Worm (Caenorhabditis elegans) whole organism, L4/young adult: ENCODE results near the gene T15B7.1.
A peak's percentile ranks its signal among the peaks of the same experiment; 100 is the strongest.

ENCODE experiments used
- W03F9.2 ChIP-seq: fragments of 150-350 bp; optimal IDR thresholded peaks from 2 replicates; lab custom pipeline; 2014; ENCODE audit warnings: missing biosample characterization, missing genetic modification characterization
- dao-5 ChIP-seq: sonication (generic microtip); optimal IDR thresholded peaks from 2 replicates; lab custom pipeline; 2016; ENCODE audit warnings: missing genotype, missing genetic modification characterization, moderate library complexity, missing compliant biosample characterization
- him-1 ChIP-seq: sonication (generic microtip); optimal IDR thresholded peaks from 2 replicates; lab custom pipeline; 2016; ENCODE audit warnings: missing genotype, missing genetic modification reagents, missing genetic modification characterization, missing compliant biosample characterization

The T15B7.1 gene

ce11 chrV:6874735-6875134 is 32.2 kb downstream of the T15B7.1 start:
- TF ChIP-seq dao-5 (tag; lab: Kevin White, UChicago) (no peak), him-1 (tag; lab: Kevin White, UChicago) (no peak), W03F9.2 (tag; lab: Kevin White, UChicago) (no peak)

DNA sequence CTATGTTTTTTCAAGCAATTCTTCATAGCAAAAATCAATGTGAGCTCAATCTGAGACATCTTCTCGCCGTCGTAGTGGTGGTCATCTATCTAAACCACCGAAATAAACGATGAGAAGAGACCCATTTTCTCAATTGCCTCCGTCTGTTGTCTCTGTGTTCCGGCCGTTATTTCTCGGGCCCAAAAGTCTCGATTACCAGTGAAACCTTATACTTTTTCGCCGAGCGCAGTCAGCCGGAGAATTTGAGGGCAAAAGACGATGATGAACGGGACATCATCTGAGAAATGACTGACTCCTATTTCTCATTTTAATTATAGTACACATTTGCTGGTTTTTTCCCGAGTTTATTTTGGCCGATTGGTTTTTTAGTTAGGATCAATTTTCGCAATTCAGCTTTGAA is 33.3 kb downstream of the T15B7.1 start:
- TF ChIP-seq dao-5 (tag; lab: Kevin White, UChicago) = no peak

- TF ChIP-seq dao-5 (tag; lab: Kevin White, UChicago) = no peak
- no peak for TF ChIP-seq W03F9.2 (tag; lab: Kevin White, UChicago)
- no peak for TF ChIP-seq him-1 (tag; lab: Kevin White, UChicago)
Measured at ce11 chrV:6876763-6877515, 34.4 kb downstream of the T15B7.1 start.

ce11 chrV:6878559-6878958 is 36.0 kb downstream of the T15B7.1 start:
- TF ChIP-seq dao-5 (tag; lab: Kevin White, UChicago) (no peak), W03F9.2 (tag; lab: Kevin White, UChicago) (no peak), him-1 (tag; lab: Kevin White, UChicago) (no peak)

DNA sequence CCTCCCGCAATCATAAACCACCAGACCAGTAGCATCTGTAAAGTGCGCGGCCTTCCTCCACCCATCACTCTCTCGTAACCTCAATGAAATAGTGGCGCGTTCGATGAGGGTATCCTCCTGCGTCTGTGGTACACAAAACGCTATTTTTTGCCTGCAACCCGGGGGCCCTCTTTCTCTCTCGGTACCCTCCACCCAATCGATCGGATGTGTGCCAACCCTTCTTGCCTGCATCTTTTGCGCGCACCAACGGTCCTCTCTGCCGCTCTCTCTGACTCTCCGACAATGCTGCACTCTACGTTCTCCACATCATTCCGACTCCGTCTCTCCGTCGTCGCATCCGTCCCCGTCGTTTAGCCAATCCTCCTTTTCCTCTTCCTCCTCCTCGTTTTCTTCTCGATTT is 37.0 kb downstream of the T15B7.1 start:
- TF ChIP-seq W03F9.2 (tag; lab: Kevin White, UChicago) (no peak), him-1 (tag; lab: Kevin White, UChicago) (peak; percentile 70)

ce11 chrV:6880623-6881022 is 38.1 kb downstream of the T15B7.1 start:
- TF ChIP-seq him-1 (tag; lab: Kevin White, UChicago) (peak; percentile 44), W03F9.2 (tag; lab: Kevin White, UChicago) (no peak)

DNA sequence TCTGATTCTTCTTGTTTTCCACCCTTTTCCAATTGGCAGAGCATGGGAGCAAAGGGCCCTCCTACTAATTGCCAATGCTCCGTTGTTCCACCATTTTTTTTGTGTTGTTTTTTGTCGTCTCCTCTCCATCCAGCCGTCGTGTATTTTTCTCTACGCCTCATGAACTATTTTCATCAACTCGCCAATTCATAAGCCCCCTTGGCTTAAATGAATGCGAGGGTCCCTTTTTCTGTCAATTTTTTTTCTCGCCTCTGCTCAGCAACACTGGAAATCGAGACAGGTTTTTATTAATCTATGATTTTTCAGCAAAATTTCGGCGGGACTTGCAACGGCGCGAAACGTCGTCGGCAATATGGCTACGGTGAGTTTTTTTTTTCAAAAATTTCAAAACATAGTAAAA is 38.5 kb downstream of the T15B7.1 start, which contains the start of gene unc-70:
unc-70 (plus strand) TSS at position 301 of the 400 bp plus-strand sequence.
- TF ChIP-seq him-1 (tag; lab: Kevin White, UChicago) = peak; percentile 4
- TF ChIP-seq dao-5 (tag; lab: Kevin White, UChicago) = no peak

DNA sequence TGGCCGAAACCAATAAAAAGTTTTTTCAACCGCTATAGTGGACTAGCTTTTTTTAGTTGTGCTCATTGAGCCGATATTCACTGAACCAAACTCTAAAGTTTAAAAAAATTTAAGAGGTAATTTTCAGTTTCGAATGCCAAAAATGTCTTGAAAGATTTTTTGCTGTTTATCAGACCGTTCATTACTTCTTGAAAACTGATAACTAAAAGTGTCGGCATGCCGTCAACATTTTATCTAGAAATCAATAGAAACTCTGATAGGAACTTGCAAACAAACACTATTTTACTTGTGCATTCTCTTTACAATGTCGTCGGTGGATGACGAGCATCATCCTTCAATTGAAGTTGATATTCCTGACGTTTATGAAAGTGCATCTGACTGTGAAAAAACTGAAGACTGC is 39.2 kb downstream of the T15B7.1 start:
- no peak for TF ChIP-seq W03F9.2 (tag; lab: Kevin White, UChicago)
- TF ChIP-seq dao-5 (tag; lab: Kevin White, UChicago) = no peak
- TF ChIP-seq him-1 (tag; lab: Kevin White, UChicago) = no peak

- TF ChIP-seq W03F9.2 (tag; lab: Kevin White, UChicago) (no peak), dao-5 (tag; lab: Kevin White, UChicago) (no peak), him-1 (tag; lab: Kevin White, UChicago) (no peak)
Measured at ce11 chrV:6882452-6882939, 40.0 kb downstream of the T15B7.1 start.

- TF ChIP-seq dao-5 (tag; lab: Kevin White, UChicago) (no peak), him-1 (tag; lab: Kevin White, UChicago) (no peak), W03F9.2 (tag; lab: Kevin White, UChicago) (no peak)
Measured at ce11 chrV:6885070-6885469, 42.5 kb downstream of the T15B7.1 start.

- TF ChIP-seq him-1 (tag; lab: Kevin White, UChicago) = peak; percentile 84
- no peak for TF ChIP-seq W03F9.2 (tag; lab: Kevin White, UChicago)
- TF ChIP-seq dao-5 (tag; lab: Kevin White, UChicago) = peak; percentile 86
Measured at ce11 chrV:6888828-6889227, 46.3 kb downstream of the T15B7.1 start.

DNA sequence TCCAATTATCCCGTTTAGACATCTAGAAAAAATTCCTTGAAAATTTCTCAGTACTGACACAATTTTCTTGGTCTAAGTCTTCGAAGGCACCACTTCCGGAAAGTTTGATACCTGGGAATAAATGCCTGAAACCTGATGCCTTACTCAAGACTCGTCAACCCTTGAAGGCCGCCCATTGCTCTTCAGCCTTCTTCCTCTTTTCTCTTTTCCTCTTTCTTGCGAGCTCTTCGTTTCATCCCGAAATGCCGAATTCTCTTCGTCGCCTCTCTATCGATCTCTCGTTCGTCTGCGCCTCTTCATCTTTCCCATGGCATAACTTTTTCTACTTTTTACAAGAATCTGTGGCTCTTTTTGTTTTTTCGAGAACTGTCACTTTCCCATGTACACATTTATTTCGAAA is 51.1 kb downstream of the T15B7.1 start:
- no peak for TF ChIP-seq dao-5 (tag; lab: Kevin White, UChicago)
- peak; percentile 33 for TF ChIP-seq him-1 (tag; lab: Kevin White, UChicago)
- TF ChIP-seq W03F9.2 (tag; lab: Kevin White, UChicago) = no peak

DNA sequence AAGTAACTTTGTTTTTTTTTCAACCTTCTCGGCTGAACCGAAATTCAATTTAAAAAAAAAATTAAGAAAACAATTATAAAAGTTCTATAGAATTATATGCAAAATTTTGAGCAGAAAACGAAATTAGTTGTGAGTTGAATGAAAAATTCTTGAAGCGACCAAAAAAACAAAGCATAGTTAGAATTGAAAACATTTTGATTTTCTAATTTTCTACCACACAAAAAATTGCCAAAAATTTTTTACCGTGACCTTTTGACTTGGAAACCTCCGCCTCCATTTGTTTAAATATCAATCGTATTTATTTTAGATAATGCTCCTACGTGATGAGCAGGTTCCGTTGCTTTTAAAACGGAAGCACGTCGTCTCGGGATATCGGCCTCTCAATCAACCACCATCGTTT is 52.2 kb downstream of the T15B7.1 start, which contains the start of gene K11C4.2:
K11C4.2 (plus strand) TSS at position 301 of the 400 bp plus-strand sequence.
- TF ChIP-seq him-1 (tag; lab: Kevin White, UChicago) (no peak), dao-5 (tag; lab: Kevin White, UChicago) (no peak), W03F9.2 (tag; lab: Kevin White, UChicago) (no peak)
